Worm (Caenorhabditis elegans) whole organism, young adult: ENCODE data around the gene sgk-1.

Source experiments
- F52B5.7 ChIP-seq: sonication (generic microtip); optimal IDR thresholded peaks from 2 replicates; lab custom pipeline; 2016; ENCODE audit warnings: mild to moderate bottlenecking, missing genetic modification characterization, missing compliant biosample characterization
- F55B11.4 ChIP-seq: sonication (generic microtip); optimal IDR thresholded peaks from 2 replicates; lab custom pipeline; 2016; ENCODE audit warnings: missing compliant biosample characterization, missing genetic modification characterization, borderline replicate concordance; ENCODE audit not compliant: insufficient read depth
- Y53G8AR.9 ChIP-seq: fragments of 200-800 bp; sonication (Bioruptor generic); conservative IDR thresholded peaks from 2 replicates; pipeline ENCODE4 v1.3.6; 2022; ENCODE audit warnings: missing genetic modification reagents, missing genetic modification characterization, missing compliant biosample characterization
- ama-1 ChIP-seq, 3 experiments: fragments of 150-350 bp in 1 of 3; sonication (generic microtip) in 2 of 3; optimal IDR thresholded peaks; 2 replicates each; lab custom pipeline; 2014 to 2018; ENCODE audit warnings: missing biosample characterization in 2 of 3, missing genetic modification characterization in 2 of 3, missing genetic modification reagents in 2 of 3
- ceh-27 ChIP-seq: fragments of 200-800 bp; sonication (Bioruptor generic); optimal IDR thresholded peaks from 2 replicates; lab custom pipeline; 2018; ENCODE audit warnings: mild to moderate bottlenecking, missing genetic modification characterization, moderate library complexity, missing compliant biosample characterization
- dpl-1 ChIP-seq: fragments of 150-350 bp; optimal IDR thresholded peaks from 2 replicates; lab custom pipeline; 2014; ENCODE audit warnings: missing biosample characterization, missing genetic modification reagents, missing genetic modification characterization
- egl-44 ChIP-seq: fragments of 200-800 bp; sonication (Bioruptor generic); IDR thresholded peaks from 2 replicates; pipeline ENCODE4 v1.3.6; 2022; ENCODE audit warnings: missing genetic modification reagents, missing genetic modification characterization, missing compliant biosample characterization
- lin-35 ChIP-seq, 3 experiments: fragments of 150-350 bp in 2 of 3; sonication (generic microtip) in 1 of 3; optimal IDR thresholded peaks; 2 replicates each; lab custom pipeline; 2014 to 2018; ENCODE audit warnings: missing biosample characterization in 3 of 3, missing genetic modification characterization in 3 of 3, missing genetic modification reagents in 3 of 3
- nfya-1 ChIP-seq: sonication (generic microtip); optimal IDR thresholded peaks from 2 replicates; lab custom pipeline; 2017; ENCODE audit warnings: antibody characterized with exemption, missing compliant biosample characterization, missing genetic modification characterization, borderline replicate concordance; ENCODE audit not compliant: insufficient read depth
- pha-4 ChIP-seq: fragments of 150-350 bp; sonication (generic microtip); optimal IDR thresholded peaks from 2 replicates; lab custom pipeline; 2014; ENCODE audit warnings: missing biosample characterization, missing genetic modification reagents, missing genetic modification characterization
- snpc-4 ChIP-seq, 5 experiments: fragments of 150-350 bp in 1 of 5; sonication (generic microtip) in 4 of 5; optimal IDR thresholded peaks; 2 replicates each; lab custom pipeline; 2014 to 2018; ENCODE audit warnings: missing genetic modification characterization in 5 of 5, missing biosample characterization in 3 of 5, antibody characterized with exemption in 2 of 5, mild to moderate bottlenecking in 2 of 5, missing compliant biosample characterization in 2 of 5, missing genotype in 2 of 5, moderate library complexity in 2 of 5, missing genetic modification reagents in 1 of 5
- sptf-2 ChIP-seq: fragments of 200-800 bp; sonication (Bioruptor generic); optimal IDR thresholded peaks from 2 replicates; lab custom pipeline; 2018; ENCODE audit warnings: mild to moderate bottlenecking, missing genetic modification characterization, missing compliant biosample characterization
- unc-130 ChIP-seq: sonication (generic microtip); optimal IDR thresholded peaks from 2 replicates; lab custom pipeline; 2016; ENCODE audit warnings: missing genetic modification reagents, missing genetic modification characterization, missing compliant biosample characterization
- ztf-3 ChIP-seq: fragments of 200-800 bp; sonication (Bioruptor generic); optimal IDR thresholded peaks from 2 replicates; lab custom pipeline; 2018; ENCODE audit warnings: mild to moderate bottlenecking, missing genetic modification characterization, missing compliant biosample characterization

ce11 chrX:16290536-16290935, 28.6 kb upstream of the sgk-1 start:
- TF ChIP-seq nfya-1 (tag; lab: Kevin White, UChicago) (no peak), snpc-4 (GFP tag; optimal IDR thresholded peaks at IDR 0.05; lab: Kevin White, UChicago) (no peak), snpc-4 (tag; optimal IDR thresholded peaks at IDR 0.05; lab: Kevin White, UChicago) (no peak), ceh-27 (no peak), pha-4 (tag; lab: Kevin White, UChicago) (no peak), unc-130 (GFP tag; lab: Kevin White, UChicago) (no peak), dpl-1 (GFP tag; lab: Kevin White, UChicago) (no peak), sptf-2 (GFP tag; lab: Kevin White, UChicago) (no peak), ztf-3 (GFP tag; lab: Kevin White, UChicago) (no peak), egl-44 (GFP tag; lab: Robert Waterston, UW) (no peak), lin-35 (GFP tag; optimal IDR thresholded peaks at IDR 0.05; lab: Kevin White, UChicago) (no peak), F55B11.4 (tag; lab: Kevin White, UChicago) (no peak), Y53G8AR.9 (GFP tag; lab: Robert Waterston, UW) (no peak), F52B5.7 (no peak), ama-1 (optimal IDR thresholded peaks at IDR 0.05; lab: Kevin White, UChicago) (no peak), ama-1 (GFP tag; optimal IDR thresholded peaks at IDR 0.05; lab: Kevin White, UChicago) (no peak)
